Worm (Caenorhabditis elegans): ENCODE measurements around the gene acaa-2.

ce11 chrIII:13344538-13345136 is at the start of gene acaa-2:
- TF ChIP-seq him-1 (tag; optimal IDR thresholded peaks at IDR 0.05) (no peak), dao-5 (tag; optimal IDR thresholded peaks at IDR 0.05) (peak; percentile 27), W03F9.2 (tag; optimal IDR thresholded peaks at IDR 0.05) (peak; percentile 10)

Data from whole organism, L4/young adult.